Worm (Caenorhabditis elegans) whole organism, L4 larva: ENCODE results near the gene F09E5.11.
A peak's percentile ranks its signal among the peaks of the same experiment; 100 is the strongest.

Experiments
- F10B5.3 ChIP-seq: sonication (generic microtip); optimal IDR thresholded peaks from 2 replicates; lab custom pipeline; 2016; ENCODE audit warnings: mild to moderate bottlenecking, missing genetic modification characterization, missing compliant biosample characterization
- R02D3.7 ChIP-seq: fragments of 150-350 bp; sonication (generic microtip); optimal IDR thresholded peaks from 3 replicates; lab custom pipeline; 2014; ENCODE audit warnings: missing biosample characterization, missing genetic modification characterization
- Y105C5A.15 ChIP-seq: fragments of 200-800 bp; sonication (Bioruptor generic); IDR thresholded peaks from 2 replicates; pipeline ENCODE4 v1.3.6; 2022; ENCODE audit warnings: missing genetic modification characterization, missing compliant biosample characterization
- Y75B8A.6 ChIP-seq: fragments of 200-800 bp; sonication (Bioruptor generic); IDR thresholded peaks from 2 replicates; pipeline ENCODE4 v1.3.6; 2022; ENCODE audit warnings: missing genetic modification reagents, missing genetic modification characterization, missing compliant biosample characterization
- ZK546.5 ChIP-seq, 2 experiments: sonication (generic microtip); optimal IDR thresholded peaks; 2 replicates each; lab custom pipeline; 2017; ENCODE audit warnings: missing biosample characterization in 2 of 2, missing genetic modification characterization in 2 of 2
- aha-1 ChIP-seq: fragments of 150-350 bp; peaks from one replicate; lab custom pipeline; 2014; ENCODE audit warnings: missing biosample characterization, missing genetic modification characterization
- arid-1 ChIP-seq: fragments of 200-800 bp; sonication (Bioruptor generic); conservative IDR thresholded peaks from 2 replicates; pipeline ENCODE4 v1.3.6; 2022; ENCODE audit warnings: missing genetic modification reagents, missing genetic modification characterization, missing compliant biosample characterization
- ceh-28 ChIP-seq: fragments of 150-350 bp; optimal IDR thresholded peaks from 2 replicates; lab custom pipeline; 2014; ENCODE audit warnings: missing biosample characterization, missing genetic modification reagents, missing genetic modification characterization
- ceh-44 ChIP-seq: fragments of 200-800 bp; sonication (Bioruptor generic); IDR thresholded peaks from 2 replicates; pipeline ENCODE4 v1.3.6; 2022; ENCODE audit warnings: missing genetic modification reagents, missing genetic modification characterization, missing compliant biosample characterization
- ceh-82 ChIP-seq: sonication (generic microtip); optimal IDR thresholded peaks from 2 replicates; lab custom pipeline; 2017; ENCODE audit warnings: missing biosample characterization, missing genetic modification characterization
- ces-1 ChIP-seq: fragments of 150-350 bp; sonication (generic microtip); optimal IDR thresholded peaks from 4 replicates; lab custom pipeline; 2014; ENCODE audit warnings: missing biosample characterization, missing genetic modification reagents, missing genetic modification characterization
- ctbp-1 ChIP-seq: fragments of 200-800 bp; sonication (Bioruptor generic); IDR thresholded peaks from 2 replicates; pipeline ENCODE4 v1.3.6; 2022; ENCODE audit warnings: missing genetic modification reagents, missing genetic modification characterization, missing compliant biosample characterization
- daf-12 ChIP-seq: fragments of 150-350 bp; optimal IDR thresholded peaks from 2 replicates; lab custom pipeline; 2014; ENCODE audit warnings: missing biosample characterization, missing genetic modification reagents, missing genetic modification characterization
- daf-16 ChIP-seq, 3 experiments: sonication (generic microtip); optimal IDR thresholded peaks; 2 replicates each; lab custom pipeline; 2016 to 2017; ENCODE audit warnings: missing genetic modification characterization in 3 of 3, missing genetic modification reagents in 3 of 3, mild to moderate bottlenecking in 2 of 3, missing compliant biosample characterization in 2 of 3, missing biosample characterization in 1 of 3, moderate library complexity in 1 of 3
- dmd-6 ChIP-seq: fragments of 200-800 bp; sonication (Bioruptor generic); IDR thresholded peaks from 2 replicates; pipeline ENCODE4 v1.3.6; 2022; ENCODE audit warnings: missing genetic modification reagents, missing genetic modification characterization, missing compliant biosample characterization
- duxl-1 ChIP-seq: sonication (generic microtip); optimal IDR thresholded peaks from 2 replicates; lab custom pipeline; 2016; ENCODE audit warnings: mild to moderate bottlenecking, missing genetic modification characterization, moderate library complexity, missing compliant biosample characterization; ENCODE audit not compliant: poor library complexity
- egl-27 ChIP-seq: sonication (generic microtip); optimal IDR thresholded peaks from 3 replicates; lab custom pipeline; 2017; ENCODE audit warnings: missing biosample characterization, missing genetic modification reagents, missing genetic modification characterization
- egl-43 ChIP-seq: fragments of 200-800 bp; sonication (Bioruptor generic); IDR thresholded peaks from 2 replicates; pipeline ENCODE4 v1.3.6; 2022; ENCODE audit warnings: missing genetic modification reagents, missing genetic modification characterization, missing compliant biosample characterization
- gei-8 ChIP-seq: fragments of 200-800 bp; sonication (Bioruptor generic); optimal IDR thresholded peaks from 2 replicates; lab custom pipeline; 2018; ENCODE audit warnings: mild to moderate bottlenecking, missing genetic modification characterization, missing compliant biosample characterization
- hlh-11 ChIP-seq: fragments of 200-800 bp; sonication (Bioruptor generic); optimal IDR thresholded peaks from 2 replicates; lab custom pipeline; 2018; ENCODE audit warnings: mild to moderate bottlenecking, missing genetic modification characterization, missing compliant biosample characterization
- hmg-1.1 ChIP-seq: fragments of 200-800 bp; sonication (Bioruptor generic); IDR thresholded peaks from 2 replicates; pipeline ENCODE4 v1.3.6; 2022; ENCODE audit warnings: missing genetic modification reagents, missing genetic modification characterization, missing compliant biosample characterization
- lin-13 ChIP-seq: fragments of 150-350 bp; optimal IDR thresholded peaks from 2 replicates; lab custom pipeline; 2014; ENCODE audit warnings: missing biosample characterization, missing genetic modification reagents, missing genetic modification characterization
- madf-5 ChIP-seq, 2 experiments: fragments of 200-800 bp; sonication (Bioruptor generic); IDR thresholded peaks; 2 replicates each; pipeline ENCODE4 v1.3.6; 2022; ENCODE audit warnings: missing compliant biosample characterization in 2 of 2, missing genetic modification characterization in 2 of 2
- mep-1 ChIP-seq: fragments of 150-350 bp; sonication (generic microtip); optimal IDR thresholded peaks from 3 replicates; lab custom pipeline; 2014; ENCODE audit warnings: missing biosample characterization, missing genetic modification characterization
- mes-2 ChIP-seq: sonication (generic microtip); optimal IDR thresholded peaks from 2 replicates; lab custom pipeline; 2016; ENCODE audit warnings: missing genotype, mild to moderate bottlenecking, missing genetic modification characterization, missing compliant biosample characterization; ENCODE audit not compliant: poor library complexity, severe bottlenecking
- mxl-3 ChIP-seq: fragments of 200-800 bp; sonication (Bioruptor generic); optimal IDR thresholded peaks from 2 replicates; lab custom pipeline; 2018; ENCODE audit warnings: mild to moderate bottlenecking, missing genetic modification characterization, missing compliant biosample characterization
- nhr-102 ChIP-seq: sonication (generic microtip); optimal IDR thresholded peaks from 2 replicates; lab custom pipeline; 2016; ENCODE audit warnings: mild to moderate bottlenecking, missing genetic modification characterization, moderate library complexity, missing compliant biosample characterization
- nhr-11 ChIP-seq: fragments of 150-350 bp; optimal IDR thresholded peaks from 2 replicates; lab custom pipeline; 2014; ENCODE audit warnings: missing biosample characterization, missing genetic modification characterization
- nhr-237 ChIP-seq: sonication (generic microtip); optimal IDR thresholded peaks from 2 replicates; lab custom pipeline; 2017; ENCODE audit warnings: missing biosample characterization, missing genetic modification characterization
- nhr-28 ChIP-seq: fragments of 150-350 bp; optimal IDR thresholded peaks from 2 replicates; lab custom pipeline; 2014; ENCODE audit warnings: missing biosample characterization, missing genetic modification characterization
- nhr-42 ChIP-seq: fragments of 200-800 bp; sonication (Bioruptor generic); IDR thresholded peaks from 2 replicates; pipeline ENCODE4 v1.3.6; 2022; ENCODE audit warnings: missing genetic modification characterization, missing compliant biosample characterization
- nhr-6 ChIP-seq: fragments of 150-350 bp; optimal IDR thresholded peaks from 2 replicates; lab custom pipeline; 2014; ENCODE audit warnings: missing biosample characterization, missing genetic modification characterization
- nhr-76 ChIP-seq: fragments of 150-350 bp; optimal IDR thresholded peaks from 2 replicates; lab custom pipeline; 2014; ENCODE audit warnings: missing biosample characterization, missing genetic modification characterization
- nhr-77 ChIP-seq: fragments of 150-350 bp; optimal IDR thresholded peaks from 2 replicates; lab custom pipeline; 2014; ENCODE audit warnings: missing biosample characterization, missing genetic modification characterization
- php-3 ChIP-seq: fragments of 200-800 bp; sonication (Bioruptor generic); IDR thresholded peaks from 2 replicates; pipeline ENCODE4 v1.3.6; 2022; ENCODE audit warnings: missing genetic modification reagents, missing genetic modification characterization, missing compliant biosample characterization
- snpc-1.2 ChIP-seq: fragments of 200-800 bp; sonication (Bioruptor generic); IDR thresholded peaks from 2 replicates; pipeline ENCODE4 v1.3.6; 2022; ENCODE audit warnings: missing genetic modification reagents, missing genetic modification characterization, missing compliant biosample characterization
- unc-62 ChIP-seq, 3 experiments: fragments of 150-350 bp in 1 of 3; sonication (generic microtip); optimal IDR thresholded peaks in 2 of 3; peaks in 1 of 3; 1 replicate in 1 of 3; 2 replicates in 2 of 3; lab custom pipeline; 2014 to 2017; ENCODE audit warnings: missing biosample characterization in 3 of 3, missing genetic modification characterization in 3 of 3, missing genetic modification reagents in 3 of 3, missing genotype in 1 of 3
- zag-1 ChIP-seq: fragments of 150-350 bp; optimal IDR thresholded peaks from 2 replicates; lab custom pipeline; 2014; ENCODE audit warnings: missing biosample characterization, missing genetic modification characterization
- zfp-3 ChIP-seq: fragments of 200-800 bp; sonication (Bioruptor generic); conservative IDR thresholded peaks from 2 replicates; pipeline ENCODE4 v1.3.6; 2022; ENCODE audit warnings: missing genetic modification reagents, missing genetic modification characterization, missing compliant biosample characterization
- zip-11 ChIP-seq: fragments of 200-800 bp; sonication (Bioruptor generic); IDR thresholded peaks from 2 replicates; pipeline ENCODE4 v1.3.6; 2022; ENCODE audit warnings: missing genetic modification characterization, missing compliant biosample characterization
- zip-2 ChIP-seq: fragments of 150-350 bp; optimal IDR thresholded peaks from 2 replicates; lab custom pipeline; 2014; ENCODE audit warnings: missing biosample characterization, missing genetic modification characterization
- ztf-7 ChIP-seq: fragments of 150-350 bp; optimal IDR thresholded peaks from 2 replicates; lab custom pipeline; 2014; ENCODE audit warnings: missing biosample characterization, missing genetic modification characterization

Gene F09E5.11

DNA sequence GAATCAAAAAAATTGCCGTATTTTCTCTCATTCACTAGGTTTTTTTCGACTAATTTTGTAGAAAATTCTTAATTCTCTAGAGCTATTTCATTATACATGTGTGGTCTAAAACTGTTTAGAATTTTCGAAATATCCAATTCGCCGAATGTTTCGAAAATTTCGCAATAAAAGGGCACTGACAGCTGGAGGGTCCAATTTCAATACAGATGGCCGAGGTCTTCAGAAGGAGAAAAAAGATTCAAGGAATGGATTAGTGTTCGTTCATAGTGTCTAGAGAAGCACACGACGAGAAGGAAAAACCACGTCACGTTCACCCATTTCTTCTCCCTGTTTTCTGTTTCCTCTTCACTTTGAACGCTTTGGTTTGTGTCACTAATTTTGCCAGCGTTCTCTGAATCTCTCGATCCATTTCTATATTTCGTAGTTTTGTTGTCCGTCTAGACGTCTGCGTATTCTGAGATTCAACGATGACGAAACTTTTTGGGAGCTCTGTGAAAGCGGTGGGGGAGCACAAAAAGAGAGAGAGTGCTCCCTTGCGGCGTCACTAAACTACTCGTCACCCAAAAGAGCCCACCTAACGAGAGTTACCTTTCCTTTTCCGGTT lies 31.9 kb downstream of the F09E5.11 start (continued):
- TF ChIP-seq mxl-3 (GFP tag; lab: Kevin White, UChicago) (peak; percentile 25), ceh-44 (GFP tag; lab: Robert Waterston, UW) (no peak; the same call in 1 of the 2 replicates), zag-1 (tag; lab: Kevin White, UChicago) (no peak), egl-27 (tag; lab: Kevin White, UChicago) (no peak), nhr-42 (GFP tag; lab: Robert Waterston, UW) (no peak), ceh-82 (tag; lab: Kevin White, UChicago) (no peak), daf-12 (tag; lab: Kevin White, UChicago) (no peak), zip-11 (no peak), lin-13 (GFP tag; lab: Kevin White, UChicago) (peak; percentile 18), hmg-1.1 (GFP tag; lab: Robert Waterston, UW) (peak; percentile 61; the same call in 1 of the 2 replicates), duxl-1 (tag; lab: Kevin White, UChicago) (no peak), snpc-1.2 (no peak), egl-43 (0 out of 2 replicates have a peak, but pooled peaks have one; percentile 32), zfp-3 (no peak), Y75B8A.6 (GFP tag; lab: Robert Waterston, UW) (no peak), ZK546.5 (tag; optimal IDR thresholded peaks at IDR 0.05; lab: Kevin White, UChicago) (no peak), nhr-102 (no peak), madf-5 (GFP tag; IDR thresholded peaks at IDR 0.05; lab: Robert Waterston, UW) (no peak), ces-1 (no peak), nhr-77 (tag; lab: Kevin White, UChicago) (peak; percentile 40), ztf-7 (tag; lab: Kevin White, UChicago) (peak; percentile 39), nhr-237 (tag; lab: Kevin White, UChicago) (no peak), nhr-76 (tag; lab: Kevin White, UChicago) (no peak), aha-1 (peak; percentile 58), dmd-6 (peak; percentile 79), nhr-6 (tag; lab: Kevin White, UChicago) (peak; percentile 13), nhr-28 (tag; lab: Kevin White, UChicago) (peak; percentile 86), arid-1 (GFP tag; lab: Robert Waterston, UW) (0 out of 2 replicates have a peak, but pooled peaks have one; percentile 20), zip-2 (tag; lab: Kevin White, UChicago) (no peak), gei-8 (GFP tag; lab: Kevin White, UChicago) (peak; percentile 3), mes-2 (tag; lab: Kevin White, UChicago) (peak; percentile 49), nhr-11 (tag; lab: Kevin White, UChicago) (peak; percentile 58), php-3 (GFP tag; lab: Robert Waterston, UW) (no peak), daf-16 (GFP tag; optimal IDR thresholded peaks at IDR 0.05; lab: Kevin White, UChicago) (no peak), daf-16 (tag; optimal IDR thresholded peaks at IDR 0.05; lab: Kevin White, UChicago) (peak; percentile 58), R02D3.7 (tag; lab: Kevin White, UChicago) (no peak), hlh-11 (peak; percentile 79), Y105C5A.15 (no peak), ceh-28 (tag; lab: Kevin White, UChicago) (no peak), ctbp-1 (GFP tag; lab: Robert Waterston, UW) (peak; percentile 58; the same call in 1 of the 2 replicates), mep-1 (tag; lab: Kevin White, UChicago) (peak; percentile 66), F10B5.3 (tag; lab: Kevin White, UChicago) (no peak)

DNA sequence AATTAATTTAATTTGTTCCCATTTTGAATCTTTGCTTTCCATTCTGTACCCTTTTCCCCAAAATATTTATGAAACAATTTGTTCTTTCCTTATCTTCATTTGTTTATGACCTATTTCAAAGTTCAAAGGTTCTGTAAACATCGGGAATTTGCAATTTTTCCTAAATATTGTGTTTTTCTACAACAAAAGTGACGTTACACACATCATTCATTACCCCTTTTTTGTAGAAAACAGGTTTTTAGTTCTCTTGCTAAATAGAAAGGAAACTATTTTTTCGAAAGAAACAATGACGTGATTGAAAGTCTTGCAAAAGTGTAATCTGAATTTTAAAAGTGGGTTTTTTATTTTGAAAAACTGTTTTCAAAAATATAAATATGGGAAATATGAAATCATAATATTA lies 33.3 kb downstream of the F09E5.11 start:
- TF ChIP-seq nhr-28 (tag; lab: Kevin White, UChicago) (peak; percentile 8), daf-16 (GFP tag; optimal IDR thresholded peaks at IDR 0.05; lab: Kevin White, UChicago) (no peak), daf-16 (tag; optimal IDR thresholded peaks at IDR 0.05; lab: Kevin White, UChicago) (peak; percentile 70), gei-8 (GFP tag; lab: Kevin White, UChicago) (no peak), unc-62 (GFP tag; optimal IDR thresholded peaks at IDR 0.05 in 1 of 2; lab: Kevin White, UChicago) (peak in 1 of 2 experiments; percentile 93), unc-62 (tag; optimal IDR thresholded peaks at IDR 0.05; lab: Kevin White, UChicago) (no peak)
